Worm (Caenorhabditis elegans): ENCODE data around the gene Y38H6C.24.
"Not testable (repeated sequence)": the region's sequence is repeated elsewhere in the genome, so short reads cannot be mapped to it uniquely, and the experiment has no call there.

DNA sequence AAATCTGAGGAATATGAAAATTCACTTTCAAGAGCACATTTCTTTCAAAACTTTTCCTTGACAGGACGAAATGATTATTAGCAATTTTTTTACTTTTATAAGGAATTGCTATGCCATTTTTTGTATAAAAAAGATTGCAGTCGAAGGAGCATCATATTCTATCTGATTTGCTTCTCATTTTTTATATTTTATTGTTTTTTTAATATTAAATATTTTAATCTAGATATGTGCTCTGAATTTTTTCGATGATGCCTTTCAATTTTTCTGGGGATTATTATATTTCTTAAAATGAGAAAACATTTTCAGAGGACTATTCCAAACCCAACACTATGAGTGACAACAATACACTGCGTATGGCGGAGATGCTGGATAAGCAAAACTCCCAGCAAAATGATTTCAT, 37.8 kb downstream of the Y38H6C.24 start, which contains the start of gene F26F2.13:
- TF ChIP-seq ttx-3 (tag; optimal IDR thresholded peaks at IDR 0.05); rnt-1 (tag; optimal IDR thresholded peaks at IDR 0.05); ama-1 (optimal IDR thresholded peaks at IDR 0.05); fax-1 (tag; optimal IDR thresholded peaks at IDR 0.05); unc-86 (tag; optimal IDR thresholded peaks at IDR 0.05); pha-4 (tag; optimal IDR thresholded peaks at IDR 0.05); tbx-2 (tag; optimal IDR thresholded peaks at IDR 0.05); ztf-16 (tag; optimal IDR thresholded peaks at IDR 0.05); nhr-11 (tag; optimal IDR thresholded peaks at IDR 0.05); ceh-19 (GFP tag; optimal IDR thresholded peaks at IDR 0.05); ahr-1 (tag; optimal IDR thresholded peaks at IDR 0.05); madf-2 (tag; optimal IDR thresholded peaks at IDR 0.05): not testable (repeated sequence)
